Worm (Caenorhabditis elegans): ENCODE data around the gene tps-1.

ce11 chrX:17423894-17424594 lies 50.3 kb downstream of the tps-1 start:
- no peak for TF ChIP-seq unc-42 (tag; optimal IDR thresholded peaks at IDR 0.05)
- no peak for TF ChIP-seq ama-1 (optimal IDR thresholded peaks at IDR 0.05)
- TF ChIP-seq ceh-48 (tag; optimal IDR thresholded peaks at IDR 0.05), result no peak
- TF ChIP-seq unc-86 (tag; optimal IDR thresholded peaks at IDR 0.05), result no peak
- no peak for TF ChIP-seq nhr-11 (tag; optimal IDR thresholded peaks at IDR 0.05)
- no peak for TF ChIP-seq rnt-1 (tag; optimal IDR thresholded peaks at IDR 0.05)
- TF ChIP-seq ttx-3 (tag; optimal IDR thresholded peaks at IDR 0.05), result no peak

Measured in whole organism, late embryonic.